Worm (Caenorhabditis elegans) whole organism, midembryonic: Measurements from ENCODE around the gene D1086.21.

Experiments used
- T22C8.4 ChIP-seq: fragments of 200-800 bp; sonication (Bioruptor generic); IDR thresholded peaks from 2 replicates; pipeline ENCODE4 v1.3.6; 2022; ENCODE audit warnings: missing genetic modification characterization, missing compliant biosample characterization
- cog-1 ChIP-seq: sonication (generic microtip); optimal IDR thresholded peaks from 2 replicates; lab custom pipeline; 2016; ENCODE audit warnings: missing genetic modification characterization, missing compliant biosample characterization
- flt-1 ChIP-seq: fragments of 200-800 bp; sonication (Bioruptor generic); IDR thresholded peaks from 2 replicates; pipeline ENCODE4 v1.3.6; 2022; ENCODE audit warnings: missing genetic modification characterization, missing compliant biosample characterization
- klf-2 ChIP-seq: fragments of 200-800 bp; sonication (Bioruptor generic); conservative IDR thresholded peaks from 2 replicates; pipeline ENCODE4 v1.3.6; 2022; ENCODE audit warnings: missing genetic modification reagents, missing genetic modification characterization, missing compliant biosample characterization
- tab-1 ChIP-seq: fragments of 200-800 bp; sonication (Bioruptor generic); IDR thresholded peaks from 2 replicates; pipeline ENCODE4 v1.3.6; 2022; ENCODE audit warnings: missing genetic modification characterization, missing compliant biosample characterization
- ztf-23 ChIP-seq: fragments of 200-800 bp; sonication (Bioruptor generic); IDR thresholded peaks from 2 replicates; pipeline ENCODE4 v1.3.6; 2022; ENCODE audit warnings: missing genetic modification reagents, missing genetic modification characterization, missing compliant biosample characterization
- ztf-29 ChIP-seq: fragments of 200-800 bp; sonication (Bioruptor generic); IDR thresholded peaks from 2 replicates; pipeline ENCODE4 v1.3.6; 2022; ENCODE audit warnings: missing genetic modification reagents, missing genetic modification characterization, missing compliant biosample characterization

DNA sequence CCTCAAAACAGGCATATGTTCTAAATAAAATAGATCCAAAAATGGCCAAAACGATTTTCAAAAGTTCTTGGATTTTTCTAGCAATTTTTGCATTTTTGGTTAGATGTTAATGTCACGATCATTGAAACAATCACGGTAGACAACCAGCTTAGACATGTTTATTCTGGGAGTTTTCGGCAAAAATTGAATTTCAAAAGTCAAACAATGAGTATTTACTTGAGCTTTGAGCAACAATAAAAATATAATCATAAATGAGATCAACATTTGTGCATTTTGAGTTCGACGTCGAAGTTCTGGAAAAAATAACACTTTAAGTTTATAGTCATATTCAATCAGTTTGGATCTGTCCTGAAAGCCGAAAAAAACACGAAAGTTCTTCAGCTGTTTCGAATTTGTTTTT, 38.3 kb upstream of the D1086.21 start, which contains the start of gene T08G5.2:
- TF ChIP-seq cog-1: no peak
- no peak for TF ChIP-seq klf-2 (GFP tag; lab: Robert Waterston, UW)
- TF ChIP-seq ztf-29: no peak
- TF ChIP-seq T22C8.4 (GFP tag; lab: Robert Waterston, UW): no peak
- TF ChIP-seq ztf-23 (GFP tag; lab: Robert Waterston, UW): no peak
- no peak for TF ChIP-seq flt-1 (GFP tag; lab: Robert Waterston, UW)
- no peak for TF ChIP-seq tab-1 (GFP tag; lab: Robert Waterston, UW)
